Fruit fly (Drosophila melanogaster): ENCODE results near the gene shps.
A peak's percentile ranks its signal among the peaks of the same experiment; 100 is the strongest.

Gene shps

dm6 chr3R:24252494-24252893, 26.9 kb upstream of the shps start, which contains the start of gene beta-PheRS (continued):
- TF ChIP-seq hth (optimal IDR thresholded peaks at IDR 0.05) (no peak), fd102C (GFP tag; optimal IDR thresholded peaks at IDR 0.05) (no peak), zen (tag; optimal IDR thresholded peaks at IDR 0.05) (peak; percentile 68), CG2889 (GFP tag; IDR thresholded peaks at IDR 0.05) (no peak), Myb (GFP tag; optimal IDR thresholded peaks at IDR 0.05) (peak; percentile 63), fu2 (GFP tag; optimal IDR thresholded peaks at IDR 0.05) (peak; percentile 33), Ada2b (GFP tag; IDR thresholded peaks at IDR 0.05) (peak; percentile 52), scrt (GFP tag; optimal IDR thresholded peaks at IDR 0.05) (no peak), Med (GFP tag) (peak; percentile 95), CG4360 (GFP tag; IDR thresholded peaks at IDR 0.05) (no peak), CG16813 (GFP tag; IDR thresholded peaks at IDR 0.05; ENCODE audit: partially characterized antibody) (peak; percentile 93), CG13287 (GFP tag; IDR thresholded peaks at IDR 0.05; ENCODE audit: partially characterized antibody) (peak; percentile 97), Rx (GFP tag; IDR thresholded peaks at IDR 0.05) (0 out of 2 replicates have a peak, but pooled peaks have one; percentile 30), Sox100B (GFP tag; optimal IDR thresholded peaks at IDR 0.05) (no peak), HLH54F (GFP tag; optimal IDR thresholded peaks at IDR 0.05) (peak; percentile 61), Rfx (GFP tag; IDR thresholded peaks at IDR 0.05) (peak; percentile 86), D19B (GFP tag; optimal IDR thresholded peaks at IDR 0.05) (no peak), CG10979 (tag; optimal IDR thresholded peaks at IDR 0.05) (peak; percentile 42), CG14014 (GFP tag; IDR thresholded peaks at IDR 0.05) (peak; percentile 75), Doc2 (GFP tag; IDR thresholded peaks at IDR 0.05) (no peak), CG12769 (tag; optimal IDR thresholded peaks at IDR 0.05) (no peak), ac (GFP tag; optimal IDR thresholded peaks at IDR 0.05) (no peak), CG8944 (GFP tag; optimal IDR thresholded peaks at IDR 0.05) (peak; percentile 35), z (GFP tag; IDR thresholded peaks at IDR 0.05) (no peak), CG9727 (GFP tag; optimal IDR thresholded peaks at IDR 0.05) (no peak), pho (GFP tag; optimal IDR thresholded peaks at IDR 0.05) (peak; percentile 58), CG11723 (GFP tag; optimal IDR thresholded peaks at IDR 0.05) (no peak), Hr3 (GFP tag; optimal IDR thresholded peaks at IDR 0.05) (peak; percentile 94), sim (GFP tag; IDR thresholded peaks at IDR 0.05) (no peak), CG8290 (GFP tag; optimal IDR thresholded peaks at IDR 0.05) (peak; percentile 88), CG8290 (tag; optimal IDR thresholded peaks at IDR 0.05) (peak in 1 of 2 experiments; percentile 80), salm (tag; optimal IDR thresholded peaks at IDR 0.05) (no peak), CG1529 (GFP tag; optimal IDR thresholded peaks at IDR 0.05) (no peak), Mrtf (GFP tag; IDR thresholded peaks at IDR 0.05) (peak; percentile 48; the same call in 1 of the 3 replicates), Tbp (GFP tag; optimal IDR thresholded peaks at IDR 0.05) (no peak), CG14860 (GFP tag; IDR thresholded peaks at IDR 0.05; ENCODE audit: partially characterized antibody) (peak; percentile 80), Side (GFP tag; optimal IDR thresholded peaks at IDR 0.05) (peak; percentile 64), CG12219 (GFP tag; optimal IDR thresholded peaks at IDR 0.05) (no peak), CG4730 (GFP tag; IDR thresholded peaks at IDR 0.05) (no peak), Hsf (GFP tag; optimal IDR thresholded peaks at IDR 0.05) (peak; percentile 61), Dref (GFP tag; IDR thresholded peaks at IDR 0.05) (peak; percentile 59), dan (GFP tag; IDR thresholded peaks at IDR 0.05) (no peak), CG11247 (GFP tag; IDR thresholded peaks at IDR 0.05) (peak; percentile 32; the same call in 1 of the 2 replicates), Sry-β (GFP tag; optimal IDR thresholded peaks at IDR 0.05) (peak; percentile 70), CG10366 (GFP tag; IDR thresholded peaks at IDR 0.05) (peak; percentile 38; the same call in 1 of the 2 replicates), E2f2 (GFP tag; IDR thresholded peaks at IDR 0.05) (peak; percentile 56; the same call in 1 of the 2 replicates), CG6683 (GFP tag; optimal IDR thresholded peaks at IDR 0.05) (peak; percentile 2), CG13775 (GFP tag; optimal IDR thresholded peaks at IDR 0.05) (peak; percentile 58), ATbp (GFP tag; optimal IDR thresholded peaks at IDR 0.05) (no peak), az2 (GFP tag; optimal IDR thresholded peaks at IDR 0.05) (peak; percentile 52), CG9932 (GFP tag; IDR thresholded peaks at IDR 0.05) (peak; percentile 86), psq (GFP tag; optimal IDR thresholded peaks at IDR 0.05) (no peak)

All from whole organism, embryonic.